Worm (Caenorhabditis elegans) whole organism, dauer: ENCODE data around the gene hil-2.
"Not testable (repeated sequence)": the region's sequence is repeated elsewhere in the genome, so short reads cannot be mapped to it uniquely, and the experiment has no call there.

Experiments
- unc-62 ChIP-seq: sonication (generic microtip); optimal IDR thresholded peaks from 2 replicates; lab custom pipeline; 2017; ENCODE audit warnings: missing biosample characterization, missing genetic modification reagents, missing genetic modification characterization

hil-2 gene

DNA sequence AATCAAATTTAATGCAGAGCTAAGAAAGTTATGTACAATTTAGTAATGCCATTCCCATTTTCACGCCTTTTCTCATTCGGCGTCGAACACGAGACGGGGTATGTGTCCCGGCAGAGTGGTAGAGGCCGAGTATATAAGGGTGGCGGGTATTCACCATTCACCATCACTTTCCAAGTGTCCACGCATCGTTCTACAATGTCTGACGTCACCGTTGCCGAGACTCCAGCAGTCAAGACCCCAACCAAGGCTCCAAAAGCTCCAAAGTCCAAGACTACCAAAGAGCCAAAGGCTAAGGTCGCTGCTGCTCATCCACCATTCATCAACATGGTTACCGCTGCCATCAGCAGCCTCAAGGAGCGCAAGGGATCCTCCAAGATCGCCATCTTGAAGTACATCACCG, at the start of gene hil-2:
hil-2 (plus strand) TSS at position 160 of the 400 bp plus-strand sequence.
- TF ChIP-seq unc-62 (GFP tag; lab: Kevin White, UChicago), result no peak

DNA sequence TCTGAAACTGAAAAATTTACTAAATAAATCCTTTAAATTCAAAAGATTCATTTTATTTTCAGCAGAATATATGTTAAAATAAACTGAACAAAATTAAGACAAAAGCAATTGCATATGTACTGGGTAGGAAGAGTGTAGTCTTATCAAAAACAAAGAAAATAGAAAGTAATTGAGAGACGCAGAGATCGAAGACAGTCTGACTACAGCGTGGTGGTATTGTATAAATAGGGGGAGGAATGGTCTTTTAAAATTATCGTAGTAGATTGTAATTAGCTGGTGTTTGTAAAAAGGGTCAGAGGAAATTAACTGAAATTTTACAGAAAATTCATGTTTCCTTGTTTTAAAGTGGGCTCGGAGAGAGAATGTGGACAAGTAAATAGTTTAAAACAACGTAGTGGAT, 45.6 kb upstream of the hil-2 start, which contains the start of gene acox-3:
acox-3 (minus strand) TSS at position 7 of the 400 bp plus-strand sequence.
- TF ChIP-seq unc-62 (GFP tag; lab: Kevin White, UChicago), result no peak

ce11 chrIV:6249591-6249990, 44.4 kb upstream of the hil-2 start, which contains the start of gene F58F9.1:
F58F9.1 (plus strand) TSS chrIV:6249841.
- no peak for TF ChIP-seq unc-62 (GFP tag; lab: Kevin White, UChicago)

- not testable (repeated sequence) for TF ChIP-seq unc-62 (GFP tag; lab: Kevin White, UChicago)
Measured at ce11 chrIV:6253000-6253399, 41.0 kb upstream of the hil-2 start, which contains the start of gene T13A10.2. T13A10.2 (plus strand) TSS chrIV:6253300.

ce11 chrIV:6254635-6255034, 39.4 kb upstream of the hil-2 start, which contains the start of gene T13A10.64:
T13A10.64 (plus strand) TSS chrIV:6254935.
- no peak for TF ChIP-seq unc-62 (GFP tag; lab: Kevin White, UChicago)

DNA sequence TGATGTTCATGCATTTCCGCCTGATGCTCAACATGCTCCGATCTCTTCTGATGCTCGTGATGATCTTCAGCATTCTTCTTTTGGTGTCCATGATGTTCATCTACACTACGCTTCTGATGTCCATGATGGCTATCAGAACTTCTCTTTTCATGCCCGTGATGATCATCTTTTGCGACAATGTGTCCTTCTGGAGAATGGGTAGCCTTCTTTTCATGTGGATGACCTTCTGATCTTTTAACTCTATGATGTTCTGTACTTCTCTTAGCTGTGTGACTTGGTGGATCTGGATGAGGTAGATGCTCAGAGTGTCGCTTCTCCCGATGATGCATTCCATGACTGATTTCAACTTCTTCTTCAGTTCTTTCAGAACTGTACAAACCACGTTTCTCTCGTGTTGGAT, 35.1 kb upstream of the hil-2 start:
- no peak for TF ChIP-seq unc-62 (GFP tag; lab: Kevin White, UChicago)

- no peak for TF ChIP-seq unc-62 (GFP tag; lab: Kevin White, UChicago)
Measured at ce11 chrIV:6259732-6260131, 34.3 kb upstream of the hil-2 start, which contains the start of gene nlp-16. nlp-16 (minus strand) TSS chrIV:6259832.

ce11 chrIV:6263244-6263643, 30.8 kb upstream of the hil-2 start, which contains the start of gene srv-28:
srv-28 (minus strand) TSS chrIV:6263344.
- TF ChIP-seq unc-62 (GFP tag; lab: Kevin White, UChicago), result no peak

ce11 chrIV:6266499-6266898, 27.5 kb upstream of the hil-2 start, which contains the start of gene srv-29:
srv-29 (minus strand) TSS chrIV:6266599.
- no peak for TF ChIP-seq unc-62 (GFP tag; lab: Kevin White, UChicago)

DNA sequence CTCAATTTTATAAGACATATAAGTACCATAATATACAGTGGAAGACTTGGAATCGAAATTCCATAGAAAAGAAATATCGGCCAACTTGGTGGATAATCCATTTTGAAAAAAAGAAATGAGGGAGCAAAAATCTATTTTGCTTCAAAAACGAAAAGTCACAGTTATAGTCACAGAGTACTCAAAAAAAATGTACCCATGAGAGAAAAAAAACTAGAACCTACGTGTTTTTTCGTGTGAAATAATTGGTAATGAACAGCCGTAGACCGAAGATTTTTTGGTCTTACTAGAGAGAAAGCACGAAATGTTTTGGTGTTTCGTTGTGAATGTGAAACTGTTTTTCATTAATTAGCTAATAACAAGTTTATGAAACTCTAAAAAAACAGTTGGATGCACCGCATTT, 24.7 kb upstream of the hil-2 start, which contains the start of gene srv-30:
srv-30 (minus strand) TSS at position 101 of the 400 bp plus-strand sequence.
- TF ChIP-seq unc-62 (GFP tag; lab: Kevin White, UChicago), result no peak

DNA sequence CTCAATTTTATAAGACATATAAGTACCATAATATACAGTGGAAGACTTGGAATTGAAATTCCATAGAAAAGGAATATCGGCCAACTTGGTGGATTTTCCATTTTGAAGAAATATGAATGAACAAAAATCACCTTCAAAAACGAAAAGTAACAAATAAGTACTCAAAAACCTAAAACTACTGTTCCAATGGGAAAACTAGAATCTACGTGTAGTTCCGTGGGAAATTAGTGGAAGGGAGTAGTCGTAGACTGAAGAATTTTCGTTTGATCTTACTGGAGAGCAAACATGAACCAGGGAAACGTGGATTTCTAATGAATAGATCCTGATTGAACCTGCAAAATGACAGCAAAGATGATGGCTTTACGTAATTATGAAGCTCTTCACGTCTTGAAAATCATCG, 22.1 kb upstream of the hil-2 start, which contains the start of gene srv-31:
srv-31 (minus strand) TSS at position 101 of the 400 bp plus-strand sequence.
- TF ChIP-seq unc-62 (GFP tag; lab: Kevin White, UChicago), result no peak

ce11 chrIV:6275671-6276209, 18.3 kb upstream of the hil-2 start, which contains the start of the genes aat-4 and T13A10.1:
aat-4 (minus strand) TSS chrIV:6275721.
T13A10.1 (plus strand) TSS chrIV:6276081.
- TF ChIP-seq unc-62 (GFP tag; lab: Kevin White, UChicago), result no peak

- TF ChIP-seq unc-62 (GFP tag; lab: Kevin White, UChicago), result no peak
Measured at ce11 chrIV:6279392-6279791, 14.6 kb upstream of the hil-2 start, which contains the start of gene sams-5. sams-5 (minus strand) TSS chrIV:6279522.

DNA sequence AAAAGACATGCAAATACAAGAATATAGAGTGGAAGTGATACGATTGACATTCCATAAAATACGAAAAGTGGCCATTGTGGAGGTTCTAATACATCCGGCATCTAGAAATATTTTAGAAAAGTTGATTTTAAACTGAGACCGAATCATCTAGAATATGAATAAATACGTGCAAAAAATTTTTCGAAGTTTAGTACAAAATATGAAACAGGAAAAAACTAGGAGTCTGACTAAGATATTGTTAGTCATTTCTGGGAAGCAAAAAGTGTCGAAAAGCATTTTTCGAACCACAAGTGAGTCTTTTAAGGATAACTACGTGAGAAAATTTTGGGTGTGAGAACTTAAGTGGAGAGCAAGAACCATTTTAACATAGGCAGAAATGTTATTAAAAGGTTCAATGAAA, 11.9 kb upstream of the hil-2 start, which contains the start of gene srv-32:
srv-32 (minus strand) TSS at position 101 of the 400 bp plus-strand sequence.
- no peak for TF ChIP-seq unc-62 (GFP tag; lab: Kevin White, UChicago)

DNA sequence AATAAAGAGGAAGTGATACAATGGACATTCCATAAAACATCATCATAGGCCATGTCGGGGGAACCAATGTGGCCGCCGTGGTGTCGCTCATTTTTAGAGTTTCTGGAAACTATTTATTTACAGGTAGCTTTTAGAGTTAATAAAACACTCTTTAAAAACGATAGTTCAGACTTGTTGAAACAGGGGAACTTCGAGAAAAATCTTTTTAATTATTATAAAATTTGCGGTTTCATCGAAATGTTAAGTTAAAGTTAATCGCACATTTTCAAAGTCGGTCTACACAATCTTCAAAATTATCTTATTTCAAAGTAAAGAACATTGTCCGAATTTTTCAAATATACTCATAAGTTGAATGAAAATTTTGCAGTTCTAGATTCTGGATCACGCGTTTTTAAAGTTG, 9.8 kb upstream of the hil-2 start, which contains the start of gene ops-1:
ops-1 (minus strand) TSS at position 101 of the 400 bp plus-strand sequence.
- no peak for TF ChIP-seq unc-62 (GFP tag; lab: Kevin White, UChicago)

- TF ChIP-seq unc-62 (GFP tag; lab: Kevin White, UChicago), result no peak
Measured at ce11 chrIV:6290741-6291140, 3.3 kb upstream of the hil-2 start, which contains the start of gene srv-24. srv-24 (minus strand) TSS chrIV:6290841.
